Worm (Caenorhabditis elegans) whole organism, L4 larva: ENCODE measurements around the gene C12D5.10.

Experiments used
- ama-1 ChIP-seq: fragments of 150-350 bp; optimal IDR thresholded peaks from 2 replicates; lab custom pipeline; 2014; ENCODE audit warnings: inconsistent platforms, mixed read lengths
- lin-13 ChIP-seq: fragments of 150-350 bp; optimal IDR thresholded peaks from 2 replicates; lab custom pipeline; 2014; ENCODE audit warnings: missing biosample characterization, missing genetic modification reagents, missing genetic modification characterization
- pha-4 ChIP-seq, 2 experiments: fragments of 150-350 bp in 1 of 2; fragments of 200-800 bp in 1 of 2; sonication (Bioruptor generic) in 1 of 2; IDR thresholded peaks in 1 of 2; optimal IDR thresholded peaks in 1 of 2; 2 replicates each; pipeline versions ENCODE4 v1.3.6 to Lab custom; 2014 to 2022; ENCODE audit warnings: missing genetic modification characterization in 2 of 2, missing genetic modification reagents in 2 of 2, missing biosample characterization in 1 of 2, missing compliant biosample characterization in 1 of 2
- rbr-2 ChIP-seq: sonication (generic microtip); optimal IDR thresholded peaks from 2 replicates; lab custom pipeline; 2016; ENCODE audit warnings: missing genotype, missing genetic modification characterization, missing compliant biosample characterization
- snpc-4 ChIP-seq: fragments of 150-350 bp; optimal IDR thresholded peaks from 2 replicates; lab custom pipeline; 2014; ENCODE audit warnings: missing biosample characterization, missing genetic modification characterization

- TF ChIP-seq pha-4 (GFP tag; IDR thresholded peaks at IDR 0.05; lab: Robert Waterston, UW) (no peak), pha-4 (tag; optimal IDR thresholded peaks at IDR 0.05; lab: Kevin White, UChicago) (no peak), lin-13 (no peak), ama-1 (lab: Kevin White, UChicago) (no peak), rbr-2 (no peak), snpc-4 (tag; lab: Kevin White, UChicago) (no peak)
Observed at ce11 chrV:7713072-7713471, 19.8 kb upstream of the C12D5.10 start, which contains the start of gene ZK105.13.
